Fruit fly (Drosophila melanogaster) whole organism, embryonic: ENCODE measurements around the gene Ir75d.

Experiments
- Adf1 ChIP-seq: fragments of 200-800 bp; sonication (Bioruptor generic); IDR thresholded peaks from 2 replicates; pipeline ENCODE4 v1.3.6; 2022; ENCODE audit warnings: missing biosample characterization, missing genetic modification characterization
- Bgb ChIP-seq: fragments of 200-800 bp; sonication (Bioruptor generic); IDR thresholded peaks from 2 replicates; pipeline ENCODE4 v1.3.6; 2022; ENCODE audit warnings: missing biosample characterization, missing genetic modification characterization; ENCODE audit not compliant: partially characterized antibody
- C15 ChIP-seq: fragments of 200-800 bp; sonication (Bioruptor generic); IDR thresholded peaks from 3 replicates; pipeline ENCODE4 v1.3.6; 2022; ENCODE audit warnings: missing biosample characterization, missing genetic modification characterization
- CG10366 ChIP-seq: fragments of 200-800 bp; sonication (Bioruptor generic); IDR thresholded peaks from 2 replicates; pipeline ENCODE4 v1.3.6; 2022; ENCODE audit warnings: missing biosample characterization, missing genetic modification characterization
- CG10543 ChIP-seq: fragments of 200-800 bp; sonication (Bioruptor generic); optimal IDR thresholded peaks from 3 replicates; lab custom pipeline; 2017; ENCODE audit warnings: missing biosample characterization, mild to moderate bottlenecking, missing genetic modification characterization, moderate library complexity
- CG11504 ChIP-seq: fragments of 200-800 bp; sonication (Bioruptor generic); optimal IDR thresholded peaks from 3 replicates; lab custom pipeline; 2019; ENCODE audit warnings: missing biosample characterization, mild to moderate bottlenecking, missing genetic modification characterization, moderate library complexity
- CG13775 ChIP-seq: fragments of 200-800 bp; sonication (Bioruptor generic); optimal IDR thresholded peaks from 3 replicates; lab custom pipeline; 2017; ENCODE audit warnings: missing biosample characterization, mild to moderate bottlenecking, missing genetic modification characterization
- CG17829 ChIP-seq: fragments of 200-800 bp; optimal IDR thresholded peaks from 2 replicates; lab custom pipeline; 2019; ENCODE audit warnings: missing biosample characterization, mild to moderate bottlenecking, missing genetic modification characterization, moderate library complexity
- CG2116 ChIP-seq: fragments of 200-800 bp; sonication (Bioruptor generic); optimal IDR thresholded peaks from 3 replicates; lab custom pipeline; 2018; ENCODE audit warnings: missing biosample characterization, mild to moderate bottlenecking, missing genetic modification characterization
- CG30020 ChIP-seq: fragments of 200-800 bp; optimal IDR thresholded peaks from 2 replicates; lab custom pipeline; 2019; ENCODE audit warnings: missing biosample characterization, mild to moderate bottlenecking, missing genetic modification characterization, moderate library complexity
- CG31441 ChIP-seq: fragments of 200-800 bp; sonication (Bioruptor generic); IDR thresholded peaks from 2 replicates; pipeline ENCODE4 v1.3.6; 2022; ENCODE audit warnings: missing biosample characterization, missing genetic modification characterization
- CG3838 ChIP-seq: fragments of 200-800 bp; sonication (Bioruptor generic); optimal IDR thresholded peaks from 3 replicates; lab custom pipeline; 2016; ENCODE audit warnings: missing biosample characterization, missing genetic modification characterization
- CG4404 ChIP-seq: fragments of 200-800 bp; sonication (Bioruptor generic); IDR thresholded peaks from 2 replicates; pipeline ENCODE4 v1.3.6; 2022; ENCODE audit warnings: missing biosample characterization, missing genetic modification characterization
- CG4617 ChIP-seq: fragments of 200-800 bp; sonication (Bioruptor generic); optimal IDR thresholded peaks from 3 replicates; lab custom pipeline; 2016; ENCODE audit warnings: missing biosample characterization, missing genetic modification characterization, borderline replicate concordance
- CG4854 ChIP-seq: fragments of 200-800 bp; sonication (Bioruptor generic); optimal IDR thresholded peaks from 2 replicates; lab custom pipeline; 2016; ENCODE audit warnings: missing biosample characterization, missing genetic modification characterization, inconsistent platforms
- CG7839 ChIP-seq: fragments of 200-800 bp; sonication (Bioruptor generic); optimal IDR thresholded peaks from 3 replicates; lab custom pipeline; 2018; ENCODE audit warnings: missing biosample characterization, mild to moderate bottlenecking, missing genetic modification characterization, moderate library complexity
- CG8359 ChIP-seq: fragments of 200-800 bp; sonication (Bioruptor generic); optimal IDR thresholded peaks from 2 replicates; lab custom pipeline; 2017; ENCODE audit warnings: missing biosample characterization, mild to moderate bottlenecking, missing genetic modification characterization, borderline replicate concordance
- CG8388 ChIP-seq: fragments of 200-800 bp; sonication (Bioruptor generic); optimal IDR thresholded peaks from 2 replicates; lab custom pipeline; 2019; ENCODE audit warnings: missing biosample characterization, mild to moderate bottlenecking, missing genetic modification characterization, moderate library complexity
- CG8765 ChIP-seq: fragments of 200-800 bp; sonication (Bioruptor generic); IDR thresholded peaks from 2 replicates; pipeline ENCODE4 v1.3.6; 2022; ENCODE audit warnings: missing biosample characterization, missing genetic modification characterization
- Dll ChIP-seq: fragments of 200-800 bp; sonication (Bioruptor generic); IDR thresholded peaks from 4 replicates; pipeline ENCODE4 v1.3.6; 2022; ENCODE audit warnings: missing biosample characterization, missing genetic modification characterization; ENCODE audit not compliant: partially characterized antibody
- ERR ChIP-seq: fragments of 200-800 bp; sonication (Bioruptor generic); optimal IDR thresholded peaks from 2 replicates; lab custom pipeline; 2016; ENCODE audit warnings: missing biosample characterization, missing genetic modification characterization
- Eip74EF ChIP-seq, 2 experiments: fragments of 200-800 bp in 1 of 2; fragments of >200 bp in 1 of 2; sonication (Bioruptor generic) in 1 of 2; optimal IDR thresholded peaks; 2 replicates each; lab custom pipeline; 2017 to 2019; ENCODE audit warnings: missing biosample characterization in 2 of 2, missing genetic modification characterization in 2 of 2, mild to moderate bottlenecking in 1 of 2, moderate library complexity in 1 of 2
- Fer3 ChIP-seq: fragments of 200-800 bp; sonication (Bioruptor generic); optimal IDR thresholded peaks from 2 replicates; lab custom pipeline; 2018; ENCODE audit warnings: missing biosample characterization, mild to moderate bottlenecking, missing genetic modification characterization, moderate library complexity
- Jarid2 ChIP-seq: fragments of 200-800 bp; sonication (Bioruptor generic); optimal IDR thresholded peaks from 3 replicates; lab custom pipeline; 2017; ENCODE audit warnings: mild to moderate bottlenecking, missing biosample characterization, missing genetic modification reagents, missing genetic modification characterization
- MTF-1 ChIP-seq: fragments of 200-800 bp; sonication (Bioruptor generic); optimal IDR thresholded peaks from 2 replicates; lab custom pipeline; 2018; ENCODE audit warnings: missing biosample characterization, mild to moderate bottlenecking, missing genetic modification characterization, borderline replicate concordance
- Mad ChIP-seq: fragments of 200-800 bp; sonication (Bioruptor generic); optimal IDR thresholded peaks from 2 replicates; lab custom pipeline; 2016; ENCODE audit warnings: missing biosample characterization, missing genetic modification characterization
- Mes4 ChIP-seq: fragments of 200-800 bp; sonication (Bioruptor generic); optimal IDR thresholded peaks from 2 replicates; lab custom pipeline; 2016; ENCODE audit warnings: missing biosample characterization, missing genetic modification characterization
- NfI ChIP-seq: fragments of 200-800 bp; sonication (Bioruptor generic); optimal IDR thresholded peaks from 3 replicates; lab custom pipeline; 2018; ENCODE audit warnings: missing biosample characterization, mild to moderate bottlenecking, missing genetic modification characterization, moderate library complexity
- Side ChIP-seq: fragments of 200-800 bp; sonication (Bioruptor generic); optimal IDR thresholded peaks from 2 replicates; lab custom pipeline; 2016; ENCODE audit warnings: missing biosample characterization, missing genetic modification characterization
- al ChIP-seq: fragments of 200-800 bp; sonication (Bioruptor generic); IDR thresholded peaks from 2 replicates; pipeline ENCODE4 v1.3.6; 2022; ENCODE audit warnings: missing biosample characterization, missing genetic modification characterization
- ara ChIP-seq: fragments of 200-800 bp; sonication (Bioruptor generic); IDR thresholded peaks from 2 replicates; pipeline ENCODE4 v1.3.6; 2022; ENCODE audit warnings: missing biosample characterization, missing genetic modification characterization
- ato ChIP-seq: fragments of 200-800 bp; sonication (Bioruptor generic); IDR thresholded peaks from 2 replicates; pipeline ENCODE4 v1.3.6; 2022; ENCODE audit warnings: missing biosample characterization, missing genetic modification characterization; ENCODE audit not compliant: partially characterized antibody
- bab2 ChIP-seq: fragments of 200-800 bp; sonication (Bioruptor generic); optimal IDR thresholded peaks from 2 replicates; lab custom pipeline; 2016; ENCODE audit warnings: missing biosample characterization, missing genetic modification characterization
- btn ChIP-seq: fragments of 200-800 bp; sonication (Bioruptor generic); optimal IDR thresholded peaks from 2 replicates; lab custom pipeline; 2016; ENCODE audit warnings: missing biosample characterization, missing genetic modification characterization
- disco-r ChIP-seq: fragments of 200-800 bp; sonication (Bioruptor generic); optimal IDR thresholded peaks from 2 replicates; lab custom pipeline; 2016; ENCODE audit warnings: missing biosample characterization, missing genetic modification characterization
- gfzf ChIP-seq: fragments of 200-800 bp; sonication (Bioruptor generic); optimal IDR thresholded peaks from 2 replicates; lab custom pipeline; 2016; ENCODE audit warnings: missing biosample characterization, mild to moderate bottlenecking, missing genetic modification characterization, moderate library complexity
- gro ChIP-seq: fragments of 200-800 bp; sonication (Bioruptor generic); optimal IDR thresholded peaks from 2 replicates; lab custom pipeline; 2016; ENCODE audit warnings: missing biosample characterization, missing genetic modification characterization
- h ChIP-seq: fragments of >200 bp; optimal IDR thresholded peaks from 2 replicates; lab custom pipeline; 2017
- hbn ChIP-seq: fragments of 200-800 bp; sonication (Bioruptor generic); IDR thresholded peaks from 2 replicates; pipeline ENCODE4 v1.3.6; 2022; ENCODE audit warnings: missing biosample characterization, missing genetic modification characterization; ENCODE audit not compliant: partially characterized antibody
- lilli ChIP-seq: fragments of 200-800 bp; sonication (Bioruptor generic); optimal IDR thresholded peaks from 3 replicates; lab custom pipeline; 2016; ENCODE audit warnings: missing biosample characterization, missing genetic modification characterization
- oc ChIP-seq: fragments of 200-800 bp; sonication (Bioruptor generic); optimal IDR thresholded peaks from 2 replicates; lab custom pipeline; 2018; ENCODE audit warnings: missing biosample characterization, mild to moderate bottlenecking, missing genetic modification characterization, moderate library complexity
- peb ChIP-seq: fragments of 200-800 bp; sonication (Bioruptor generic); IDR thresholded peaks from 2 replicates; pipeline ENCODE4 v1.3.6; 2022; ENCODE audit warnings: missing biosample characterization, missing genetic modification characterization
- salm ChIP-seq: fragments of 200-800 bp; sonication (Bioruptor generic); optimal IDR thresholded peaks from 2 replicates; lab custom pipeline; 2018; ENCODE audit warnings: missing biosample characterization, mild to moderate bottlenecking, missing genetic modification characterization
- sc ChIP-seq, 3 experiments: fragments of >200 bp in 2 of 3; fragments of 200-800 bp in 1 of 3; sonication (Bioruptor generic) in 1 of 3; optimal IDR thresholded peaks; 2 replicates in 2 of 3; 3 replicates in 1 of 3; lab custom pipeline; 2017; ENCODE audit warnings: mild to moderate bottlenecking in 1 of 3, missing biosample characterization in 1 of 3, missing genetic modification characterization in 1 of 3, missing genetic modification reagents in 1 of 3
- sens ChIP-seq: fragments of 200-800 bp; sonication (Bioruptor generic); peaks from one replicate; lab custom pipeline; 2016; ENCODE audit warnings: missing biosample characterization, missing genetic modification characterization
- tio ChIP-seq: fragments of 200-800 bp; sonication (Bioruptor generic); optimal IDR thresholded peaks from 2 replicates; lab custom pipeline; 2017; ENCODE audit warnings: missing biosample characterization, missing genetic modification characterization, inconsistent platforms
- vvl ChIP-seq: fragments of 200-800 bp; sonication (Bioruptor generic); IDR thresholded peaks from 2 replicates; pipeline ENCODE4 v1.3.6; 2022; ENCODE audit warnings: missing biosample characterization, missing genetic modification characterization

Gene Ir75d

DNA sequence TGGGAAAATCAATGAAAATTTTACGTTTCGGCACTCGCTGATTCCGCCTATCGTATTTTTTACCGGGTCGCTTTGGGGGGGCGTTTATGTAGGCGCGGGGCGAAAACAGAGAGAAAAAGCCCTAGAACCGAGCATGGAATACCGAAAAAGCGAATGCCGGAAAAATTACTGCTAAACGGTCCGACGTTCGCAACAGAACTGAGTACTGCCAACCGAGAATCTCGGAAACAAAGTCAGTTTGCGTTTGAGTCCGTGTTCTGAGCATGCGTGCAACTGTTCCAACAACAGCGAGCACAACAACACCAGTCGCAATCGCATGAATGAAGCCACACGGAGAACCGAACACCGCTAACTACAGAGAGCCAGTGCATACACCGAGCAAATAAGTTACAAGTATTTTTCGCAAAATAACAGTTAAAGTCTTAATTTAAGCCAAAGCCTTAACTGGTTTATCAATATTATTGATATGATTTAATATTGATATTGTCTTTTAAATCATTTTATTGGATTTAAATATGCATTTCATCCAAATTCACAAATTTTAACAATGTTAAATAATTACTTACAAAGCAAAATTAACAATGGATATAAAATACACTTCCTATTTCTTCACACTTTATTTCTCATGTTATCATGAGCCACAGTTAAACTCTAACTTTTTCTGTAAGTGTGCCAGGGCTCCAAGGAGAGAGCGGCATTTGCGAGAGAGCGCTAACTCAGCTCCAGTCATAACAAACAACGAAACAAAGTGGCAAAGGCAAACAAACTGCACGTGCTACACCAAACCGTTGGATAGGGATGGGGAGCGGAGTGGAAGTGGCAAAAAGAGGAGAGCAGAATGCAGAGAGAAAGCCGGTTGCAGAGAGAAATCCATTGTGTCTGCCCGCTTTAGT is 20.5 kb downstream of the Ir75d start, which contains the start of gene CG3961 (continued):
- TF ChIP-seq ato (GFP tag; lab: Robert Waterston, UW) (no peak; the same call in 1 of the 2 replicates), Bgb (no peak; the same call in 1 of the 2 replicates), CG31441 (peak; percentile 99), CG8359 (peak; percentile 93), Mad (GFP tag; lab: Kevin White, UChicago) (peak; percentile 91), salm (tag; lab: Kevin White, UChicago) (peak; percentile 97), NfI (GFP tag; lab: Kevin White, UChicago) (peak; percentile 95), gfzf (GFP tag; lab: Kevin White, UChicago) (no peak), btn (GFP tag; lab: Kevin White, UChicago) (peak; percentile 49), Dll (no peak), vvl (GFP tag; lab: Robert Waterston, UW) (peak; percentile 94), gro (GFP tag; lab: Kevin White, UChicago) (no peak), CG7839 (peak; percentile 99), CG10543 (peak; percentile 95), CG17829 (tag; lab: Kevin White, UChicago) (peak; percentile 99), lilli (GFP tag; lab: Kevin White, UChicago) (peak; percentile 92), CG10366 (GFP tag; lab: Robert Waterston, UW) (peak; percentile 88), CG4404 (GFP tag; lab: Robert Waterston, UW) (peak; percentile 89), peb (GFP tag; lab: Robert Waterston, UW) (peak; percentile 94), CG8388 (GFP tag; lab: Kevin White, UChicago) (peak; percentile 98), Side (GFP tag; lab: Kevin White, UChicago) (peak; percentile 40), CG2116 (GFP tag; lab: Kevin White, UChicago) (peak; percentile 90), CG8765 (GFP tag; lab: Robert Waterston, UW) (peak; percentile 45; the same call in 1 of the 2 replicates), ara (GFP tag; lab: Robert Waterston, UW) (peak; percentile 91; the same call in 1 of the 2 replicates), tio (GFP tag; lab: Kevin White, UChicago) (peak; percentile 99), sc (optimal IDR thresholded peaks at IDR 0.05; lab: Kevin White, UChicago) (no peak), sc (GFP tag; optimal IDR thresholded peaks at IDR 0.05; lab: Kevin White, UChicago) (peak; percentile 99), CG30020 (peak; percentile 90), al (GFP tag; lab: Robert Waterston, UW) (peak; percentile 73), bab2 (GFP tag; lab: Kevin White, UChicago) (peak; percentile 93), Mes4 (GFP tag; lab: Kevin White, UChicago) (peak; percentile 86), Adf1 (GFP tag; lab: Robert Waterston, UW) (peak; percentile 40), Fer3 (tag; lab: Kevin White, UChicago) (peak; percentile 94), disco-r (peak; percentile 68), Eip74EF (GFP tag; optimal IDR thresholded peaks at IDR 0.05; lab: Kevin White, UChicago) (peak in 1 of 2 experiments; percentile 99), h (lab: Kevin White, UChicago) (no peak), CG3838 (peak; percentile 93), ERR (peak; percentile 52), Jarid2 (GFP tag; lab: Kevin White, UChicago) (peak; percentile 66), CG11504 (tag; lab: Kevin White, UChicago) (peak; percentile 98), sens (peak; percentile 99), MTF-1 (peak; percentile 78), C15 (GFP tag; lab: Robert Waterston, UW) (no peak; the same call in 2 of the 3 replicates), CG13775 (GFP tag; lab: Kevin White, UChicago) (peak; percentile 98), oc (tag; lab: Kevin White, UChicago) (peak; percentile 93), CG4854 (GFP tag; lab: Kevin White, UChicago) (peak; percentile 84), CG4617 (GFP tag; lab: Kevin White, UChicago) (peak; percentile 90), hbn (GFP tag; lab: Robert Waterston, UW) (no peak)
